Fruit fly (Drosophila melanogaster) whole organism: Measurements from ENCODE around the gene CG6602.

ENCODE experiments used
- CG8478 ChIP-seq: fragments of >200 bp; optimal IDR thresholded peaks from 2 replicates; lab custom pipeline; 2018; ENCODE audit warnings: inconsistent platforms
- Dll ChIP-seq: fragments of >200 bp; optimal IDR thresholded peaks from 2 replicates; lab custom pipeline; 2017
- EcR ChIP-seq, 2 experiments: fragments of >200 bp; optimal IDR thresholded peaks; 2 replicates each; lab custom pipeline; 2017; ENCODE audit warnings: missing biosample characterization in 2 of 2, missing genetic modification characterization in 2 of 2, missing genetic modification reagents in 2 of 2
- pan ChIP-seq: fragments of >200 bp; optimal IDR thresholded peaks from 2 replicates; lab custom pipeline; 2017
- psq ChIP-seq: fragments of >200 bp; optimal IDR thresholded peaks from 2 replicates; lab custom pipeline; 2017
- usp ChIP-seq: fragments of >200 bp; optimal IDR thresholded peaks from 2 replicates; lab custom pipeline; 2017; ENCODE audit warnings: missing biosample characterization, missing genetic modification characterization, mixed read lengths

CG6602 gene

DNA sequence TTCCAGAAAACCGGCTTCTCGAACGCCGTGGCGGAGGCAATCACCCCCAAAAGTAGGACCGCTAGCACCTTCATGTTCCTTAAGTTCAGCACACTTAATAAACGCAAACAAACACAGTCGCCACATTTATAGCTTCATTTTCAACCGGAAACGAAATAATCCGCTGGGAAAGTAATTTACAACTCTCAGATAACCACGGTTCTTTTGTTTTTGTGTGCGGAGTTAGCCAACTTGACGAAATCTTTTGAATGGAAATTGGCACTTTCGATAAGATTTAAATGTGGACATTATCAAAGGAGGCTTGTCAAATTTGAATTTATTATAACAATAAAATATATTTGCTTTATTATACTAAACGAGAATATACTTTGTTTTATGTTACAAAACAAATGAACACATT is 17.6 kb upstream of the CG6602 start, which contains the start of gene Jon65Ai:
TSS of gene Jon65Ai (minus strand) at position 101 of the 400 bp plus-strand sequence.
- TF ChIP-seq psq (lab: Kevin White, UChicago) (no peak), CG8478 (lab: Kevin White, UChicago) (no peak), usp (GFP tag; lab: Kevin White, UChicago) (no peak), EcR (GFP tag; optimal IDR thresholded peaks at IDR 0.05; lab: Kevin White, UChicago) (no peak), pan (lab: Kevin White, UChicago) (no peak), Dll (lab: Kevin White, UChicago) (no peak)

DNA sequence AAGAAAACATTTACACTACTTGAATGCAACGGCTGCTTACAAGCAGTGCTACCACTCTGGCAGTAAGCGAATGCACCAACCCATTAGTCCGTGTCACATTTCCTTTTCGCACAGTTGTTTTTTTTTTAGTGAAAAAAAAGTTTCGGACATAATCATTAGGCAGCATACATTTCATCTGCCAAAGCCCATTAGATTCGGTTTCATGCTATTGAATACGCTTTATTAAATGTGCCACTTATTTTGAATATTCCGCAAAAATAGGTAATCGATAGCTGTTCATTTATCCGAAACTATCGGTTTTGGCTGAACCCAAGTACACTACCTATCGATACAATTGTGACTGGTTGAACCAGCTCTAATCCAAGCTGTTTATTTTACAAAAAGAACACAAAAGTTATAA is 17.1 kb upstream of the CG6602 start, which contains the start of gene tant:
TSS of gene tant (plus strand) at position 334 of the 400 bp plus-strand sequence.
- TF ChIP-seq usp (GFP tag; lab: Kevin White, UChicago) (no peak), pan (lab: Kevin White, UChicago) (no peak), Dll (lab: Kevin White, UChicago) (no peak), CG8478 (lab: Kevin White, UChicago) (no peak), psq (lab: Kevin White, UChicago) (no peak)

DNA sequence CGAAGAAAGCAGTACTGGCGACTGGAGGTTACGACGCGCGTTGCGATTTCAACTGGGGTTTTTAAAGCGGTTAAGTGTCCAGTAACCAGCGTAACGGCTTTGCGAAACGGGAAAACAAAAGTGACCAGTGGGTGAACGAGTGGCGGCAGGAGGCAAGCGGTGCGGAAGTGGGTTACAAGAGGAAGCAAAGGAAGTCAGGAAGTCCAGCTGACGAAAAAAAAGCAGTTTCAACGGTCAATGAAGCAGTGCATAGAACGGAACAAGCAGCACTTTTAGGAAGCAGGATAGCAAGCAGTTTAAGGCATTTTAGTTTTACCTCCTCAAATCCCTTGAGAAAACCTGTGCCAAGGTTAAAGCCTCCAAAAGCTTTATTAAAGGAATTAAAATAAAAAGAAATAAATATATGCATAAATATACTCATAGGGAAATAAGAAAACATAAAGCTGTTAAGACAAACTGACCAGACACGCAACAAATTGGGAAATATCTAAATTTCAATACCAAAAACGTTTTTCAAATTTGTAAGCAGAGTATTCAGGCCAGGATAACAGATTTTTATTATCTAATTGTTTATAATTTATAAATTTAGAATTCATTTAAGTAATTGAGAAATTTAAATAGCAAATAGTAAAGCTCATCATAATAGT is 12.8 kb upstream of the CG6602 start, which contains the start of gene CG6592:
TSS of gene CG6592 (plus strand) at position 597 of the 647 bp plus-strand sequence.
- no peak for TF ChIP-seq CG8478 (lab: Kevin White, UChicago)
- TF ChIP-seq Dll (lab: Kevin White, UChicago): no peak
- TF ChIP-seq psq (lab: Kevin White, UChicago): no peak
- TF ChIP-seq usp (GFP tag; lab: Kevin White, UChicago): no peak
- no peak for TF ChIP-seq pan (lab: Kevin White, UChicago)
- no peak for TF ChIP-seq EcR (GFP tag; optimal IDR thresholded peaks at IDR 0.05; lab: Kevin White, UChicago)

DNA sequence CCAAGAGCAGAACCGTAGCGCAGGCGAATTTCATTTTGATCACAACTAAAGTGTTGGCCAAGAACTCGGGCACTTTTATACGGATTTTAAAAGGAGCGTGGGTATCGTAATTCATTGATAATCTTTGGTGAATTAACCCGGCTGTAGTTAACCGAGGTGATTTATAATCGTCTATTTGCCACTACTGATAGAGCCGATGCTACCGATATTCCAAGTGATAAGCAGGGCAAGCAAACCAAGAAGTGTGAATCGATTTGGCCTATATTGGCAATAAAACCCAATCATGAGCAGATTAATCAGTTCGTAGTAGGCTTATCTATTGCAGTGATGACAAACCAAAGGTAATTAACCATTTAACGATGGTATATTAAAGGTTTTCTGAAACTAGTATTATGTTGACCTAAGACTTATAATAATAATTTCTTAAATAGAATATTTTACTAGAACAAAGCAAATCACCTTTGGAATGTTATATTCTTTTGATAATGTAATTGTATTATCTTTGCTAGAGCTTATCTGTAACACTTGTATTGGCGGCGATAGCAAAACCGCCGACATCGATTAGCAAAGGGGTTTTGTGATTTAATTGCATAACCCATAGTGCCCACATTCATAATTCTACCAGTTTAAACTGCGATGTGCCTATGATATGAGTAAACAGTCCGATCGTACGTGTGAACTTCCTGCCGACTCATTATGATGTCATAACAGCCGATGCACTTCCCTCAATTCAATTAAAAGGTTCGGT is 8.9 kb upstream of the CG6602 start, which contains the start of gene CG10472:
TSS of gene CG10472 (minus strand) at position 51 of the 748 bp plus-strand sequence.
- TF ChIP-seq Dll (lab: Kevin White, UChicago) (no peak), CG8478 (lab: Kevin White, UChicago) (no peak), EcR (GFP tag; optimal IDR thresholded peaks at IDR 0.05; lab: Kevin White, UChicago) (no peak), psq (lab: Kevin White, UChicago) (no peak), pan (lab: Kevin White, UChicago) (no peak), usp (GFP tag; lab: Kevin White, UChicago) (no peak)

DNA sequence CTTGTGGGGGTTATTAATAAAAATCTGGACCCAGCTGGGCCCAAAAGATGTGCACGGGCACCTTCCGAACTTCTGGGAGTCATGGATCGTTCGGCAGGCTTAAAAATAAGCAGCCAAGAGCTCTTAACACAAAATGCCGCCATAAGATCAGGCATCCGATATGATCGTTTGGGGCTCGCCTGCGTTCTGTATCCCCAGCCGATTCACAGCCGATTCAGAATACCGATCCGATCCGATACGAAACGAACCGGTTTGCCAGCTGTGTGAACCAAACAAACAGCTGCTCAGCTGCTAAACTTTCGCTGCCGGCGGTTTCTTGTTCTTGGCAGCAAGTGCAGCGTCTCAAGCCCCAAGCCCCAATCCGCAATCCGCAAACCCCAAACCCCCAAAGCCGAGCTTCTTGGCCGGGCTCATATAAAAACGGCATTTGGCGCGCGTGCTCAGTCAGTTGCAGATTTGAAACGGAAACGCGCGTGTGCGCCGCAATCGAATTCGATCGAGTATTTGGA is 6.0 kb upstream of the CG6602 start, which contains the start of gene CG42269:
TSS of gene CG42269 (plus strand) at position 416 of the 509 bp plus-strand sequence.
- TF ChIP-seq pan (lab: Kevin White, UChicago) (no peak), usp (GFP tag; lab: Kevin White, UChicago) (no peak), Dll (lab: Kevin White, UChicago) (no peak), EcR (GFP tag; optimal IDR thresholded peaks at IDR 0.05; lab: Kevin White, UChicago) (no peak), CG8478 (lab: Kevin White, UChicago) (no peak), psq (lab: Kevin White, UChicago) (no peak)

DNA sequence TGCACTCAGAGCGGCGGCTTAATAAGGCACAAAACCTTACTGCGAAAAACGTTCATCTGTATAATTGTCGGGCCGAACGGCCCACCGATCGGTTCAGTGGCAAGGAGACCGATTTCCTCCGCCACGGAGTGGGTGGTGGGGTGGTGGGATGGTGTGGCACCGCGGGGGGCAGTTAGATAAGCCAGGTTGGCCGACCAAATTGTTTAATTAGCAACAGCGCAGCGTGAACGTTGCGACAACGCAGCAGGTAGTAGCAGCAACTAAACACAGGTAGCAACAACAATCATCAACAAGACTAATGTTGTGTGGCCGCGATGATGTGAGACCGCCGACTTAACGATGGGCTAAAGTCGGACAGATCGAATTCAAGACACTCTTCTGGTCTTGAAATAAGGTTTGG is 3.8 kb upstream of the CG6602 start:
- TF ChIP-seq EcR (GFP tag; optimal IDR thresholded peaks at IDR 0.05; lab: Kevin White, UChicago) (no peak), CG8478 (lab: Kevin White, UChicago) (no peak), Dll (lab: Kevin White, UChicago) (no peak), psq (lab: Kevin White, UChicago) (no peak), usp (GFP tag; lab: Kevin White, UChicago) (no peak)

DNA sequence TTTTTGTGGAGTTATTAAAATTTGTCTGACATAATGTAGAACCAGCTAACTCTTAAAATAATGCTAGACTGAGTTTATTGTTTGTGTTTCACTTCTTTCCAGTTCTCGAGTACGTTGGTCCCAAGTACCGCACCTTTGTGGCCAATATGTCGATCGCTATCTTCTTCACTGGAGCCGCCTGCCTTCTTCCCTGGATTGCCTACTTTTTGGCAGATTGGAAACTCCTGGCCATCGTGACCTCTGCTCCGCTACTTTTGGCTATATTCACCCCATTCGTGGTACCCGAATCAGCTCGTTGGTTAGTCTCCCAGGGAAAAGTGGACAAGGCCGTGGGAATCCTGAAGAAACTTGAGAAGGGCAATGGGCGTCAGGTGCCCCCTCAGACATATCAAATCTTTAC is 1.8 kb upstream of the CG6602 start:
- TF ChIP-seq EcR (GFP tag; optimal IDR thresholded peaks at IDR 0.05; lab: Kevin White, UChicago): no peak
- no peak for TF ChIP-seq psq (lab: Kevin White, UChicago)
- TF ChIP-seq usp (GFP tag; lab: Kevin White, UChicago): no peak
- TF ChIP-seq pan (lab: Kevin White, UChicago): no peak
- no peak for TF ChIP-seq CG8478 (lab: Kevin White, UChicago)
- no peak for TF ChIP-seq Dll (lab: Kevin White, UChicago)

DNA sequence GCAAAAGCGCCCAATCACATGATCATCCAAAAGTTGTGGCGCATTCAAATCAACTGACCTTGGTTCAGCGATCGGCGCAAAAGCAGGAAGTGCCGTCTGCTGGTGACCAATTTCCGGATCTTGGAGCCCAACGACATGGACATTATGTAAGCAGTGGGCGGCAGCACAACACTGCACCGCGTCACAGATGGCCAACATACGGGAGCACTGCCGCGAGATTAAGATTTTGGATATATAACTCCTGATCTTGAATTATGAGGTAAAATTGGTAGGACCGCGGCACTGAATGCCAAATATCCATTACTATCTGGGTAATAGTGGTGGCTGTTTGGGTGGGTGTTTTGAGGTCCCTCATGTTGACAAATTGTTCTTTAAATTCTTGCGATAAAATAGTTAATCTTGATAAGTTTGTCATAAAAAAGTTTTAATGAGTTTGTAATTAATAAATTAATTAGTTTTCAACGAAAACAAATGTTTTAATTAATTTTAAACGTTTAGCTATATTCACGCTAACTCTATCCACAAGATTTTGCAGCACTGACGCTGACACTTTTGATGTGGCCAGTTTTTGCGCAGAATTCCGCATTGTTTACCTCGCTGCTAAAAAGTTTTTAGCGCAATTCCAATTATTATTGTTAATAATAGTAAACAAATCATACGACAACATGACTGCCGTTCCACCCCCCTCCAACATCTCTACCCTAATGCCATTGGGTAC is 3.2 kb downstream of the CG6602 start, which contains the start of the genes CG13295 and CG6610:
TSS of gene CG13295 (minus strand) at position 271 of the 718 bp plus-strand sequence.
TSS of gene CG6610 (plus strand) at position 562 of the 718 bp plus-strand sequence.
- TF ChIP-seq usp (GFP tag; lab: Kevin White, UChicago) (no peak), CG8478 (lab: Kevin White, UChicago) (no peak), psq (lab: Kevin White, UChicago) (no peak), EcR (GFP tag; optimal IDR thresholded peaks at IDR 0.05; lab: Kevin White, UChicago) (no peak), pan (lab: Kevin White, UChicago) (no peak), Dll (lab: Kevin White, UChicago) (no peak)

DNA sequence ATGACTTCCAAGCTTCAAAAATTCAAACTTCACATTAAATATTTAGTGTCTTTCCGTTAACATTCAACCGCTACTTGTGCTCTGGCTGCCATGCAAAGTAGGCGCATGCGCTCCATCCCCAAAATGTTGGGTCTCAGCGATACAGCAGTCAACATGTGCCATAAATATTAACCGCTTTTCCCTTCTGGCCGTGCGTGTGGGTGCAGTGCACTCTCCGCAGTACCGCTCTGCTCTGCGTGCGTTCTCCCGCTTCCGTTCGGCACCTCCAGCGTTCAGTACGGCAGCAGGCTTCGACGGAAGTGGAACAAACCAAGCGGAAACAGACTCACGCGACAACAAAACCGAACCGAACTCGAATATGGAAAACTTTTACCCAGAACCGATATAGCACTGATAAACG is 4.5 kb downstream of the CG6602 start, which contains the start of gene ssp6:
TSS of gene ssp6 (plus strand) at position 294 of the 400 bp plus-strand sequence.
- TF ChIP-seq CG8478 (lab: Kevin White, UChicago): no peak
- no peak for TF ChIP-seq Dll (lab: Kevin White, UChicago)
- TF ChIP-seq psq (lab: Kevin White, UChicago): no peak
- TF ChIP-seq pan (lab: Kevin White, UChicago): no peak
- TF ChIP-seq EcR (GFP tag; optimal IDR thresholded peaks at IDR 0.05; lab: Kevin White, UChicago): no peak
- no peak for TF ChIP-seq usp (GFP tag; lab: Kevin White, UChicago)

DNA sequence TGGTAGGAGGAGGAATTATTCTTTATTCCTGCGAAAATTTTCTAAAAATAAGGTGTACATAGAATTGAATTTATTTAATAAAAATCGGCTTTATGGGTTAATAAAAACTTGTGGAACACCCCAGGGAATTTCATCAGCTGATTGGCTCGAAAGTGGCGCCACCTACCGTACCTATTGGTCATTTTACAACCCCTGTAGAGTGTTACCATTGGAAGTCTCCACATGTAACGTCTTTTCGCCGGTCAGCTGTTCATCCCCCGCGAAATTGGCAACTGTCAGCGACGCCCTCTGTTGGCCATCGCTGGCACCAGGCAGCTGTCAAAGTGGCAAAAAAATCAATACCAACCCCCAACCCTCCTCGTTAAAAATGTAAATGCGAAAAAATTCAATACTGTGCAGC is 10.6 kb downstream of the CG6602 start, which contains the start of gene CG13293:
TSS of gene CG13293 (plus strand) at position 323 of the 400 bp plus-strand sequence.
- TF ChIP-seq CG8478 (lab: Kevin White, UChicago) (no peak), pan (lab: Kevin White, UChicago) (no peak), Dll (lab: Kevin White, UChicago) (no peak), EcR (GFP tag; optimal IDR thresholded peaks at IDR 0.05; lab: Kevin White, UChicago) (no peak), usp (GFP tag; lab: Kevin White, UChicago) (no peak), psq (lab: Kevin White, UChicago) (no peak)
